Worm (Caenorhabditis elegans) whole organism, L3 larva: Measurements from ENCODE around the gene Y73F8A.5.

Experiments used
- ama-1 ChIP-seq: fragments of 150-350 bp; optimal IDR thresholded peaks from 2 replicates; lab custom pipeline; 2018
- ceh-82 ChIP-seq: fragments of 150-350 bp; optimal IDR thresholded peaks from 2 replicates; lab custom pipeline; 2014; ENCODE audit warnings: missing biosample characterization, missing genetic modification characterization
- ceh-9 ChIP-seq: sonication (generic microtip); optimal IDR thresholded peaks from 2 replicates; lab custom pipeline; 2018; ENCODE audit warnings: missing biosample characterization, missing genetic modification characterization
- nhr-11 ChIP-seq: fragments of 150-350 bp; optimal IDR thresholded peaks from 2 replicates; lab custom pipeline; 2014; ENCODE audit warnings: missing biosample characterization, missing genetic modification characterization
- nhr-237 ChIP-seq: fragments of 150-350 bp; optimal IDR thresholded peaks from 2 replicates; lab custom pipeline; 2014; ENCODE audit warnings: missing biosample characterization, missing genetic modification characterization
- nhr-28 ChIP-seq: fragments of 150-350 bp; optimal IDR thresholded peaks from 2 replicates; lab custom pipeline; 2014; ENCODE audit warnings: missing biosample characterization, missing genetic modification characterization
- nhr-67 ChIP-seq: fragments of 150-350 bp; optimal IDR thresholded peaks from 2 replicates; lab custom pipeline; 2014; ENCODE audit warnings: missing biosample characterization, missing genetic modification characterization
- skn-1 ChIP-seq: fragments of 150-350 bp; optimal IDR thresholded peaks from 2 replicates; lab custom pipeline; 2014; ENCODE audit warnings: missing biosample characterization, missing genetic modification characterization
- unc-39 ChIP-seq: sonication (generic microtip); optimal IDR thresholded peaks from 4 replicates; lab custom pipeline; 2017; ENCODE audit warnings: missing biosample characterization, missing genetic modification characterization
- unc-62 ChIP-seq: fragments of 150-350 bp; sonication (generic microtip); optimal IDR thresholded peaks from 4 replicates; lab custom pipeline; 2014; ENCODE audit warnings: missing biosample characterization, missing genetic modification reagents, missing genetic modification characterization

DNA sequence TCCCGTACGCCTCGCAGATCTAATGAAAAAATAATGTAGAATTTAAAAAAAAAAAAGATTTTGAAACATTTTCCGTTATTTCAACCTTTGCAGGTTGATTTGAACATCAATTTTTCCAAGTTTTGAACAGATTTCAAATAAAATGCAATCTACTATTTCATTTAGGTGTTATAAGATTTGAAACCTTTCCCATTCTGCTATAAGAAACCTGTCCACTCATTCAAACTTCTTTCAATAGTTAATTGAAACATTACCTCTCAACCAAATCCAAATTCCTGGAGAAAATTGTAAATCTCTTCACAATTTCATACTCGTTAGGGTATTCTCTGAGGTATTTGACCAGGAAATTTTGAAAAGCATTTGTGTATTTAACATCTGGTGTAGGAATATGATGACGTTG, 45.0 kb upstream of the Y73F8A.5 start:
- TF ChIP-seq skn-1 (tag; lab: Kevin White, UChicago), result no peak
- no peak for TF ChIP-seq nhr-11 (tag; lab: Kevin White, UChicago)
- no peak for TF ChIP-seq unc-62 (GFP tag; lab: Kevin White, UChicago)
- no peak for TF ChIP-seq ceh-82 (tag; lab: Kevin White, UChicago)
- no peak for TF ChIP-seq nhr-28 (tag; lab: Kevin White, UChicago)
- no peak for TF ChIP-seq unc-39 (tag; lab: Kevin White, UChicago)
- TF ChIP-seq ama-1, result no peak
- no peak for TF ChIP-seq ceh-9
- TF ChIP-seq nhr-67, result no peak
- TF ChIP-seq nhr-237 (tag; lab: Kevin White, UChicago), result no peak
